Worm (Caenorhabditis elegans) whole organism, L2 larva: Measurements from ENCODE around the gene lin-31.

Experiments used
- F13H6.1 ChIP-seq: sonication (generic microtip); optimal IDR thresholded peaks from 2 replicates; lab custom pipeline; 2016; ENCODE audit warnings: missing genetic modification characterization, missing compliant biosample characterization
- aly-2 ChIP-seq: fragments of 150-350 bp; optimal IDR thresholded peaks from 2 replicates; lab custom pipeline; 2014; ENCODE audit warnings: missing biosample characterization, missing genetic modification characterization
- ama-1 ChIP-seq: fragments of 150-350 bp; optimal IDR thresholded peaks from 2 replicates; lab custom pipeline; 2018; ENCODE audit warnings: inconsistent platforms
- ceh-82 ChIP-seq: fragments of 150-350 bp; optimal IDR thresholded peaks from 2 replicates; lab custom pipeline; 2014; ENCODE audit warnings: missing biosample characterization, missing genetic modification characterization
- elt-3 ChIP-seq: sonication (generic microtip); optimal IDR thresholded peaks from 2 replicates; lab custom pipeline; 2017; ENCODE audit warnings: missing biosample characterization, missing genetic modification characterization
- lin-11 ChIP-seq: fragments of 150-350 bp; sonication (generic microtip); optimal IDR thresholded peaks from 2 replicates; lab custom pipeline; 2014; ENCODE audit warnings: missing biosample characterization, missing genetic modification characterization, inconsistent platforms, mixed read lengths
- mab-5 ChIP-seq: fragments of 150-350 bp; optimal IDR thresholded peaks from 2 replicates; lab custom pipeline; 2014; ENCODE audit warnings: missing biosample characterization, missing genetic modification characterization
- nhr-10 ChIP-seq: sonication (generic microtip); optimal IDR thresholded peaks from 2 replicates; lab custom pipeline; 2017; ENCODE audit warnings: missing biosample characterization, missing genetic modification characterization
- nhr-11 ChIP-seq: fragments of 150-350 bp; optimal IDR thresholded peaks from 2 replicates; lab custom pipeline; 2014; ENCODE audit warnings: missing biosample characterization, missing genetic modification characterization
- nhr-237 ChIP-seq: fragments of 150-350 bp; optimal IDR thresholded peaks from 2 replicates; lab custom pipeline; 2014; ENCODE audit warnings: missing biosample characterization, missing genetic modification characterization
- nhr-6 ChIP-seq: fragments of 150-350 bp; optimal IDR thresholded peaks from 2 replicates; lab custom pipeline; 2014; ENCODE audit warnings: missing biosample characterization, missing genetic modification characterization
- unc-62 ChIP-seq: fragments of 150-350 bp; optimal IDR thresholded peaks from 2 replicates; lab custom pipeline; 2014; ENCODE audit warnings: missing biosample characterization, missing genetic modification reagents, missing genetic modification characterization
- ztf-11 ChIP-seq: sonication (generic microtip); optimal IDR thresholded peaks from 2 replicates; lab custom pipeline; 2017; ENCODE audit warnings: missing biosample characterization, missing genetic modification characterization

DNA sequence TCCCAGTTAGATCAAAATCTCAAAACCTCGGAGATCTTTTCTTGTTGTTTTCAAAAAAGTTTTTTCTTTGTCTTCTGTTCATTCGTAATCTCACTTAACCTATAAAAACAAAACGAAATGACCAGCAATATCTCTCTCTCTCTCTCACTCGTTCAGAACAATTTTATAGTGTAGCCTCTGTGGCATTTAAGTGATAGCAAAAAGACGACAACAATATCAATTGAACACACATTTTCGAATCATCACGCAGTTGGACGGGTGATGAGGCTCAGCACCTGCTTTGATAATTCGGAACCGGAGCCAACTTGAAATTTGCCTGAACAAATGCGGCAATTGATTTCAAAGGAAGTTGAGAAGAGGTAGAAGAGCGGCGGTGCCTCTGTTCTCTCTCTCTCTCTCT, 30.0 kb upstream of the lin-31 start:
- TF ChIP-seq elt-3 (tag; lab: Kevin White, UChicago) (no peak), ama-1 (no peak), nhr-237 (tag; lab: Kevin White, UChicago) (no peak), unc-62 (GFP tag; lab: Kevin White, UChicago) (no peak), mab-5 (tag; lab: Kevin White, UChicago) (no peak), aly-2 (tag; lab: Kevin White, UChicago) (no peak), lin-11 (tag; lab: Kevin White, UChicago) (no peak), ztf-11 (tag; lab: Kevin White, UChicago) (no peak), F13H6.1 (tag; lab: Kevin White, UChicago) (no peak), nhr-11 (tag; lab: Kevin White, UChicago) (no peak), ceh-82 (tag; lab: Kevin White, UChicago) (no peak), nhr-10 (tag; lab: Kevin White, UChicago) (no peak), nhr-6 (tag; lab: Kevin White, UChicago) (no peak)
